Worm (Caenorhabditis elegans) whole organism, midembryonic: ENCODE results near the gene T04C12.7.

ENCODE experiments used
- T22C8.4 ChIP-seq: fragments of 200-800 bp; sonication (Bioruptor generic); IDR thresholded peaks from 2 replicates; pipeline ENCODE4 v1.3.6; 2022; ENCODE audit warnings: missing genetic modification characterization, missing compliant biosample characterization
- cog-1 ChIP-seq: sonication (generic microtip); optimal IDR thresholded peaks from 2 replicates; lab custom pipeline; 2016; ENCODE audit warnings: missing genetic modification characterization, missing compliant biosample characterization
- flt-1 ChIP-seq: fragments of 200-800 bp; sonication (Bioruptor generic); IDR thresholded peaks from 2 replicates; pipeline ENCODE4 v1.3.6; 2022; ENCODE audit warnings: missing genetic modification characterization, missing compliant biosample characterization
- klf-2 ChIP-seq: fragments of 200-800 bp; sonication (Bioruptor generic); conservative IDR thresholded peaks from 2 replicates; pipeline ENCODE4 v1.3.6; 2022; ENCODE audit warnings: missing genetic modification reagents, missing genetic modification characterization, missing compliant biosample characterization
- med-1 ChIP-seq: sonication (generic microtip); optimal IDR thresholded peaks from 2 replicates; lab custom pipeline; 2017; ENCODE audit warnings: missing genetic modification characterization, mild to moderate bottlenecking, missing compliant biosample characterization, antibody characterized with exemption, missing genetic modification reagents; ENCODE audit not compliant: insufficient read depth
- ref-1 ChIP-seq: fragments of 200-800 bp; sonication (Bioruptor generic); conservative IDR thresholded peaks from 2 replicates; pipeline ENCODE4 v1.3.6; 2022; ENCODE audit warnings: missing genetic modification reagents, missing genetic modification characterization, missing compliant biosample characterization
- tab-1 ChIP-seq: fragments of 200-800 bp; sonication (Bioruptor generic); IDR thresholded peaks from 2 replicates; pipeline ENCODE4 v1.3.6; 2022; ENCODE audit warnings: missing genetic modification characterization, missing compliant biosample characterization
- ztf-23 ChIP-seq: fragments of 200-800 bp; sonication (Bioruptor generic); IDR thresholded peaks from 2 replicates; pipeline ENCODE4 v1.3.6; 2022; ENCODE audit warnings: missing genetic modification reagents, missing genetic modification characterization, missing compliant biosample characterization
- ztf-29 ChIP-seq: fragments of 200-800 bp; sonication (Bioruptor generic); IDR thresholded peaks from 2 replicates; pipeline ENCODE4 v1.3.6; 2022; ENCODE audit warnings: missing genetic modification reagents, missing genetic modification characterization, missing compliant biosample characterization

DNA sequence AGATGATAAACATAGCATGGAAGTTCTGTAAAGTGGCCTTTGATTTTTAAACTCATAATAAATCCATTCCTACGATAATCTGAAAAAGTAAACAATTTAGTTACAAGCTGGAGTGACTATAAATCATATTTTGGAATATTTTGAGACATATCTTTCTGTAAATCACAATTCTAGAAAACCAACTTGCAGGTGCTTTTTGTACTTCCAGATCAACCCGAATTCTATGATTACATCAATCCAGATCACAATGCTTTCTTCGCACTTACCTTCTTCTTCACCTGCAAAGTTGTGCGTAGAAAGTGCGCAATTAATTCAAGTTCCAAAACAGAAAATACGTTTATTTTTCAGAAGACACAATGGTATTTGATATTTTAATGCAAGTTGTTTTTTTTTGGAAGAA is 39.2 kb upstream of the T04C12.7 start:
- TF ChIP-seq ztf-29 (GFP tag; lab: Robert Waterston, UW) (no peak), ref-1 (no peak), cog-1 (tag; lab: Kevin White, UChicago) (no peak), ztf-23 (no peak), klf-2 (GFP tag; lab: Robert Waterston, UW) (no peak), flt-1 (GFP tag; lab: Robert Waterston, UW) (no peak), tab-1 (no peak), T22C8.4 (GFP tag; lab: Robert Waterston, UW) (no peak), med-1 (GFP tag; lab: Kevin White, UChicago) (no peak)
